Fruit fly (Drosophila melanogaster) whole organism, wandering third instar larva: ENCODE measurements around the gene Arp10.

Source experiments
- Myc ChIP-seq: fragments of >200 bp; optimal IDR thresholded peaks from 2 replicates; lab custom pipeline; 2017
- Sp1 ChIP-seq: fragments of 200-800 bp; sonication (Bioruptor generic); optimal IDR thresholded peaks from 3 replicates; lab custom pipeline; 2019; ENCODE audit warnings: missing biosample characterization, mild to moderate bottlenecking, missing genetic modification characterization, moderate library complexity
- dl ChIP-seq, 2 experiments: fragments of 175-275, 200-275 bp in 1 of 2; fragments of 200-275 bp in 1 of 2; sonication (Bioruptor generic); optimal IDR thresholded peaks; lab custom pipeline; 2018; ENCODE audit warnings: mild to moderate bottlenecking in 2 of 2, missing biosample characterization in 2 of 2, missing genetic modification characterization in 2 of 2, moderate library complexity in 2 of 2; ENCODE audit not compliant: partially characterized antibody in 2 of 2, insufficient read depth in 1 of 2
- dsf ChIP-seq: sonication (Bioruptor generic); optimal IDR thresholded peaks from 2 replicates; lab custom pipeline; 2016; ENCODE audit warnings: missing biosample characterization, missing genetic modification characterization, borderline replicate concordance
- foxo ChIP-seq, 2 experiments: fragments of 200-800 bp; sonication (Bioruptor generic); optimal IDR thresholded peaks; 2 replicates in 1 of 2; 3 replicates in 1 of 2; lab custom pipeline; 2016 to 2017; ENCODE audit warnings: missing biosample characterization in 2 of 2, missing genetic modification characterization in 2 of 2
- jim ChIP-seq: fragments of 175-275, 200-325 bp; sonication (Bioruptor generic); optimal IDR thresholded peaks from 2 replicates; lab custom pipeline; 2016; ENCODE audit warnings: missing biosample characterization, mild to moderate bottlenecking, missing genetic modification characterization
- pan ChIP-seq: fragments of >200 bp; optimal IDR thresholded peaks from 2 replicates; lab custom pipeline; 2017
- sage ChIP-seq: fragments of 200-800 bp; sonication (Bioruptor generic); optimal IDR thresholded peaks from 2 replicates; lab custom pipeline; 2016; ENCODE audit warnings: missing biosample characterization, mild to moderate bottlenecking, missing genetic modification characterization
- usp ChIP-seq: fragments of >200 bp; optimal IDR thresholded peaks from 2 replicates; lab custom pipeline; 2017; ENCODE audit warnings: missing biosample characterization, missing genetic modification characterization

- no peak for TF ChIP-seq foxo (GFP tag; optimal IDR thresholded peaks at IDR 0.05; lab: Kevin White, UChicago)
- no peak for TF ChIP-seq pan (lab: Kevin White, UChicago)
- TF ChIP-seq dsf: no peak
- no peak for TF ChIP-seq sage (GFP tag; lab: Kevin White, UChicago)
- peak; percentile 4 for TF ChIP-seq Sp1
- TF ChIP-seq dl (GFP tag; optimal IDR thresholded peaks at IDR 0.05; lab: Kevin White, UChicago; ENCODE audit: insufficient read depth in 1 of 2, partially characterized antibody in 2 of 2): peak in 1 of 2 experiments; percentile 76
- no peak for TF ChIP-seq usp (GFP tag; lab: Kevin White, UChicago)
- no peak for TF ChIP-seq Myc
- TF ChIP-seq jim (GFP tag; lab: Kevin White, UChicago): no peak
Measured at dm6 chrX:19631365-19631832, 14.6 kb downstream of the Arp10 start.
